Fruit fly (Drosophila melanogaster): ENCODE data around the gene CG45012.

CG45012 gene

dm6 chr2L:11808702-11809583 lies 25.5 kb upstream of the CG45012 start, which contains the start of gene crol (continued):
- TF ChIP-seq schlank (tag; optimal IDR thresholded peaks at IDR 0.05) (no peak), CG2202 (tag; optimal IDR thresholded peaks at IDR 0.05) (no peak), CG6689 (GFP tag; IDR thresholded peaks at IDR 0.05) (0 out of 2 replicates have a peak, but pooled peaks have one; percentile 8), CG4282 (GFP tag; optimal IDR thresholded peaks at IDR 0.05) (no peak), gem (tag; optimal IDR thresholded peaks at IDR 0.05) (no peak), crc (GFP tag; optimal IDR thresholded peaks at IDR 0.05) (no peak), sna (GFP tag; IDR thresholded peaks at IDR 0.05; ENCODE audit: partially characterized antibody) (peak; percentile 80), E2f2 (GFP tag; IDR thresholded peaks at IDR 0.05) (peak; percentile 49; the same call in 1 of the 2 replicates), CG3838 (GFP tag; optimal IDR thresholded peaks at IDR 0.05) (no peak), jigr1 (GFP tag; IDR thresholded peaks at IDR 0.05) (no peak; the same call in 2 of the 3 replicates), h (optimal IDR thresholded peaks at IDR 0.05) (no peak), slp2 (GFP tag; optimal IDR thresholded peaks at IDR 0.05) (no peak), Dip3 (GFP tag; optimal IDR thresholded peaks at IDR 0.05) (no peak), CG4424 (GFP tag; optimal IDR thresholded peaks at IDR 0.05) (no peak), CG16813 (GFP tag; IDR thresholded peaks at IDR 0.05; ENCODE audit: partially characterized antibody) (peak; percentile 86), Mrtf (GFP tag; IDR thresholded peaks at IDR 0.05) (no peak), zen2 (GFP tag; IDR thresholded peaks at IDR 0.05; ENCODE audit: partially characterized antibody) (peak; percentile 85), CG32767 (GFP tag; IDR thresholded peaks at IDR 0.05) (no peak), unpg (GFP tag; optimal IDR thresholded peaks at IDR 0.05) (peak; percentile 35), CG7963 (GFP tag; IDR thresholded peaks at IDR 0.05; ENCODE audit: partially characterized antibody) (peak; percentile 74), Aef1 (GFP tag; IDR thresholded peaks at IDR 0.05) (no peak)

dm6 chr2L:11809823-11810222 lies 24.6 kb upstream of the CG45012 start:
- TF ChIP-seq CG9876 (GFP tag; optimal IDR thresholded peaks at IDR 0.05) (no peak), CG33213 (GFP tag; optimal IDR thresholded peaks at IDR 0.05) (no peak), Dad (GFP tag; optimal IDR thresholded peaks at IDR 0.05) (no peak), CG31388 (GFP tag; optimal IDR thresholded peaks at IDR 0.05) (no peak), Awh (GFP tag; IDR thresholded peaks at IDR 0.05) (no peak), CG12219 (GFP tag; optimal IDR thresholded peaks at IDR 0.05) (no peak)

DNA sequence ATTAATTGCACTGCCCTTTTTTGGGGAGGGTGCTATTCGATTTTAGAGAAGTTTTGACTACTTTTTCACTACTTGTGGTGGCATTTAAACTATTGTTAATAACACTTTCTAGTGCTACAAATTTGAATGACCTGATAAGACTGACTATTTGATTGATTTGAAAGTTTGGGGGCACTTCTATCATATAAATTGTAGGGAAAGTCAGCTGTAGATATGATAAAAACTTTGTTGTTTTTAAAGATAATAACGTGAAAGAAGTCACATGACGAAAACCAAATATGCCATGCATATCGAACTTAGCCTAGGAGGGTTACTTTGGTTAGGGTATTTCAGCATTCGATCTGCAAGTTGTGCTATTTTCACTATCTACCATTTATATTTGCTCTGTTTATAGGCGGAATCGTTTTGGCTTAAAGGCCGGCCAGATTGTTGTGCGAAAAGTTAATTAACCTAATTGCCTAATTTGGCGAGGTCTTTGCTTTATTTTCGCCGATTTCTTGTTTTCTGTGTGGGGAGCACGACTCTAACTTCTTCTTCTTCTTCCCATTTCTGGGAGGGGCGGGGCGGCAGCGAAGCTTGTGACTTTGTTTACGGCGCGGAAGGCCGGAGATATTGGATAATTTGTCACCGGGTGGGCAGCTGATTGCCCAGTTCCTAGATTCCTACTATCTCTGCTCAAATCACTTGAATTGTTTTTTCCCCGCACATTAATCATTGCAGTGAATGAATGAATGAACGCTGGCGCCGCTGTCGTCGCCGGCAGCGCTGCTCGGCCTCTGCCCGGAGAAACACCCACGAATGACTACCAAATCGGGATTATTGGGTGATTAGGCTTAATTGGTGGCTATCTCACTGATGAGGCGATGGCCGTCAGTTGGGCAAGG lies 21.4 kb upstream of the CG45012 start:
- TF ChIP-seq crol (GFP tag; IDR thresholded peaks at IDR 0.05): peak; percentile 85
- peak; percentile 15 for TF ChIP-seq CG3281 (GFP tag; optimal IDR thresholded peaks at IDR 0.05)
- peak; percentile 27 for TF ChIP-seq gem (tag; optimal IDR thresholded peaks at IDR 0.05)
- TF ChIP-seq hb (GFP tag; IDR thresholded peaks at IDR 0.05; ENCODE audit: partially characterized antibody): peak; percentile 50; the same call in 1 of the 3 replicates
- TF ChIP-seq Adf1 (GFP tag; IDR thresholded peaks at IDR 0.05): peak; percentile 98
- TF ChIP-seq sna (GFP tag; IDR thresholded peaks at IDR 0.05; ENCODE audit: partially characterized antibody): 0 out of 2 replicates have a peak, but pooled peaks have one; percentile 80
- TF ChIP-seq CG4617 (GFP tag; optimal IDR thresholded peaks at IDR 0.05; ENCODE audit: borderline replicate concordance): peak; percentile 68
- TF ChIP-seq pho (GFP tag; optimal IDR thresholded peaks at IDR 0.05): no peak
- TF ChIP-seq exex (tag; optimal IDR thresholded peaks at IDR 0.05): peak; percentile 27
- no peak for TF ChIP-seq seq (GFP tag; IDR thresholded peaks at IDR 0.05)
- TF ChIP-seq CG7839 (tag; optimal IDR thresholded peaks at IDR 0.05): peak; percentile 8
- TF ChIP-seq Med (GFP tag): peak; percentile 33
- TF ChIP-seq lab (GFP tag; optimal IDR thresholded peaks at IDR 0.05): peak; percentile 32
- TF ChIP-seq cato (GFP tag; optimal IDR thresholded peaks at IDR 0.05; ENCODE audit: borderline replicate concordance): no peak
- TF ChIP-seq CG8359 (GFP tag; optimal IDR thresholded peaks at IDR 0.05; ENCODE audit: borderline replicate concordance): no peak
- TF ChIP-seq CG17385 (GFP tag; optimal IDR thresholded peaks at IDR 0.05): peak; percentile 93
- TF ChIP-seq Rfx (GFP tag; IDR thresholded peaks at IDR 0.05): no peak
- no peak for TF ChIP-seq Fer3 (tag; optimal IDR thresholded peaks at IDR 0.05)
- peak; percentile 1 for TF ChIP-seq zfh2 (GFP tag; optimal IDR thresholded peaks at IDR 0.05)
- TF ChIP-seq Meics (GFP tag; optimal IDR thresholded peaks at IDR 0.05): peak; percentile 11

Measured in whole organism, embryonic.